Worm (Caenorhabditis elegans) whole organism, young adult: Measurements from ENCODE around the gene cyn-4.

Source experiments
- D2030.7 ChIP-seq: fragments of 200-800 bp; sonication (Bioruptor generic); IDR thresholded peaks from 2 replicates; pipeline ENCODE4 v1.3.6; 2022; ENCODE audit warnings: missing genetic modification reagents, missing genetic modification characterization, missing compliant biosample characterization
- F23B12.7 ChIP-seq: sonication (generic microtip); optimal IDR thresholded peaks from 2 replicates; lab custom pipeline; 2017; ENCODE audit warnings: missing genetic modification characterization, mild to moderate bottlenecking, missing compliant biosample characterization, antibody characterized with exemption, moderate library complexity; ENCODE audit not compliant: insufficient read depth
- F49E8.2 ChIP-seq: sonication (generic microtip); optimal IDR thresholded peaks from 3 replicates; lab custom pipeline; 2017; ENCODE audit warnings: missing genetic modification characterization, mild to moderate bottlenecking, missing compliant biosample characterization, antibody characterized with exemption, moderate library complexity; ENCODE audit not compliant: insufficient read depth
- Y67H2A.10 ChIP-seq: fragments of 200-800 bp; sonication (Bioruptor generic); conservative IDR thresholded peaks from 2 replicates; pipeline ENCODE4 v1.3.6; 2022; ENCODE audit warnings: missing genetic modification reagents, missing genetic modification characterization, missing compliant biosample characterization
- Y95B8A.8 ChIP-seq: fragments of 200-800 bp; sonication (Bioruptor generic); IDR thresholded peaks from 2 replicates; pipeline ENCODE4 v1.3.6; 2022; ENCODE audit warnings: missing genetic modification reagents, missing genetic modification characterization, missing compliant biosample characterization
- ama-1 ChIP-seq, 3 experiments: fragments of 150-350 bp in 1 of 3; sonication (generic microtip) in 2 of 3; optimal IDR thresholded peaks; 2 replicates each; lab custom pipeline; 2014 to 2018; ENCODE audit warnings: missing biosample characterization in 2 of 3, missing genetic modification characterization in 2 of 3, missing genetic modification reagents in 2 of 3
- aptf-2 ChIP-seq: fragments of 200-800 bp; sonication (Bioruptor generic); conservative IDR thresholded peaks from 2 replicates; pipeline ENCODE4 v1.3.6; 2022; ENCODE audit warnings: missing genetic modification reagents, missing genetic modification characterization, missing compliant biosample characterization
- aptf-3 ChIP-seq: fragments of 200-800 bp; sonication (Bioruptor generic); IDR thresholded peaks from 2 replicates; pipeline ENCODE4 v1.3.6; 2022; ENCODE audit warnings: missing genetic modification characterization, missing compliant biosample characterization
- hsf-1 ChIP-seq: fragments of 200-800 bp; sonication (Bioruptor generic); IDR thresholded peaks from 2 replicates; pipeline ENCODE4 v1.3.6; 2022; ENCODE audit warnings: missing genetic modification reagents, missing genetic modification characterization, missing compliant biosample characterization
- nhr-120 ChIP-seq: fragments of 200-800 bp; sonication (Bioruptor generic); IDR thresholded peaks from 2 replicates; pipeline ENCODE4 v1.3.6; 2022; ENCODE audit warnings: missing genetic modification characterization, missing compliant biosample characterization
- rpc-1 ChIP-seq, 2 experiments: fragments of 150-350 bp in 1 of 2; sonication (generic microtip) in 1 of 2; optimal IDR thresholded peaks; 2 replicates each; lab custom pipeline; 2014 to 2018; ENCODE audit warnings: missing biosample characterization in 1 of 2, missing genetic modification characterization in 1 of 2, missing genetic modification reagents in 1 of 2, missing genotype in 1 of 2
- tlf-1 ChIP-seq: fragments of 200-800 bp; sonication (Bioruptor generic); optimal IDR thresholded peaks from 2 replicates; lab custom pipeline; 2018; ENCODE audit warnings: mild to moderate bottlenecking, missing genetic modification characterization, missing compliant biosample characterization
- unc-62 ChIP-seq: fragments of 150-350 bp; optimal IDR thresholded peaks from 2 replicates; lab custom pipeline; 2014; ENCODE audit warnings: missing biosample characterization, missing genetic modification reagents, missing genetic modification characterization

- TF ChIP-seq nhr-120 (GFP tag; lab: Robert Waterston, UW) = no peak
- peak; percentile 53 for TF ChIP-seq F49E8.2 (tag; lab: Kevin White, UChicago)
- no peak for TF ChIP-seq tlf-1 (GFP tag; lab: Kevin White, UChicago)
- TF ChIP-seq F23B12.7 (tag; lab: Kevin White, UChicago) = no peak
- no peak for TF ChIP-seq aptf-2
- no peak for TF ChIP-seq unc-62 (GFP tag; lab: Kevin White, UChicago)
- no peak for TF ChIP-seq rpc-1 (optimal IDR thresholded peaks at IDR 0.05; lab: Kevin White, UChicago)
- no peak for TF ChIP-seq rpc-1 (tag; optimal IDR thresholded peaks at IDR 0.05; lab: Kevin White, UChicago)
- no peak for TF ChIP-seq ama-1 (optimal IDR thresholded peaks at IDR 0.05; lab: Kevin White, UChicago)
- TF ChIP-seq ama-1 (GFP tag; optimal IDR thresholded peaks at IDR 0.05; lab: Kevin White, UChicago) = no peak
- no peak for TF ChIP-seq aptf-3 (GFP tag; lab: Robert Waterston, UW)
- TF ChIP-seq D2030.7 (GFP tag; lab: Robert Waterston, UW) = peak; percentile 82; the same call in 1 of the 2 replicates
- TF ChIP-seq hsf-1 (GFP tag; lab: Robert Waterston, UW) = no peak
- TF ChIP-seq Y95B8A.8 (GFP tag; lab: Robert Waterston, UW) = no peak
- TF ChIP-seq Y67H2A.10 (GFP tag; lab: Robert Waterston, UW) = no peak
These were observed 12.0 kb upstream of the cyn-4 start, which contains the start of gene egg-3 for ce11 chrII:10884396-10884795.
